Worm (Caenorhabditis elegans) whole organism, late embryonic: Measurements from ENCODE around the gene nhr-98.

Source experiments
- F13H6.1 ChIP-seq: sonication (generic microtip); optimal IDR thresholded peaks from 2 replicates; lab custom pipeline; 2016; ENCODE audit warnings: missing genetic modification characterization, missing compliant biosample characterization
- ama-1 ChIP-seq: fragments of 150-350 bp; optimal IDR thresholded peaks from 2 replicates; lab custom pipeline; 2014
- ceh-48 ChIP-seq: sonication (generic microtip); optimal IDR thresholded peaks from 2 replicates; lab custom pipeline; 2016; ENCODE audit warnings: missing genetic modification characterization, inconsistent platforms, missing compliant biosample characterization
- dve-1 ChIP-seq: sonication (generic microtip); optimal IDR thresholded peaks from 2 replicates; lab custom pipeline; 2017; ENCODE audit warnings: antibody characterized with exemption, mild to moderate bottlenecking, missing genetic modification characterization, missing compliant biosample characterization
- elt-2 ChIP-seq: sonication (generic microtip); optimal IDR thresholded peaks from 2 replicates; lab custom pipeline; 2016; ENCODE audit warnings: missing genetic modification reagents, missing genetic modification characterization, missing compliant biosample characterization
- eyg-1 ChIP-seq: sonication (generic microtip); optimal IDR thresholded peaks from 2 replicates; lab custom pipeline; 2016; ENCODE audit warnings: missing genotype, missing genetic modification characterization, missing compliant biosample characterization
- nhr-11 ChIP-seq: fragments of 150-350 bp; optimal IDR thresholded peaks from 2 replicates; lab custom pipeline; 2014; ENCODE audit warnings: missing biosample characterization, missing genetic modification characterization
- ref-2 ChIP-seq: sonication (generic microtip); optimal IDR thresholded peaks from 2 replicates; lab custom pipeline; 2016; ENCODE audit warnings: missing genetic modification characterization, missing compliant biosample characterization
- unc-42 ChIP-seq: sonication (generic microtip); optimal IDR thresholded peaks from 2 replicates; lab custom pipeline; 2016; ENCODE audit warnings: missing genotype, missing genetic modification characterization, missing compliant biosample characterization

DNA sequence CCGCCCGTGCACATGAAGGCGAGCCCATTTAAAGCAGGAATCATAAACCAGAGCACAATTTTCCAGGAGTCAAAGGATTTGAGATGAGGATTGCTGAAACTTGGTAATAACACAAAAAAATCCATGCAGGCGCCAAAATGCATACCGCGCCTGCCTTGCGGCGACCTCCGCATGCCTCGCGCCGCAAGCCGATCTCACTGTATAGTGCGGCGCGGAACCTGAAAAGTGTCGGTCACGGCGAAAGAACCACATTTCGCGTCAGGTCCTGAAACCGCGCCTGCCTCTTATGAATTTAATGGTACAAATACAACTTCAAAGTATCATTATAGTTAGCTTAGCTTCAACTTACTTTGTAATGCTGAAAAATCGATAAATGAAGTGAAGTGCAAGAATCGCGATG, 46.9 kb downstream of the nhr-98 start:
- TF ChIP-seq elt-2 (tag; lab: Kevin White, UChicago) (no peak), F13H6.1 (tag; lab: Kevin White, UChicago) (no peak), ceh-48 (no peak), dve-1 (tag; lab: Kevin White, UChicago) (no peak), eyg-1 (tag; lab: Kevin White, UChicago) (no peak), ref-2 (no peak), ama-1 (lab: Kevin White, UChicago) (no peak), unc-42 (tag; lab: Kevin White, UChicago) (no peak), nhr-11 (tag; lab: Kevin White, UChicago) (no peak)
